Fruit fly (Drosophila melanogaster) whole organism, pupa: Measurements from ENCODE around the gene CG9029.

ENCODE experiments used
- CG10348 ChIP-seq: fragments of 200-800 bp; sonication (Bioruptor generic); IDR thresholded peaks from 2 replicates; pipeline ENCODE4 v1.3.6; 2022; ENCODE audit warnings: missing biosample characterization, missing genetic modification characterization
- CG12605 ChIP-seq: fragments of 200-800 bp; sonication (Bioruptor generic); IDR thresholded peaks from 2 replicates; pipeline ENCODE4 v1.3.6; 2022; ENCODE audit warnings: missing biosample characterization, missing genetic modification characterization
- CG13204 ChIP-seq: fragments of 200-800 bp; sonication (Bioruptor generic); optimal IDR thresholded peaks from 2 replicates; lab custom pipeline; 2018; ENCODE audit warnings: missing biosample characterization, mild to moderate bottlenecking, missing genetic modification characterization, moderate library complexity
- CG14655 ChIP-seq: fragments of 200-800 bp; sonication (Bioruptor generic); optimal IDR thresholded peaks from 3 replicates; lab custom pipeline; 2017; ENCODE audit warnings: mild to moderate bottlenecking, missing biosample characterization, missing genetic modification reagents, missing genetic modification characterization
- CG15710 ChIP-seq: fragments of 200-800 bp; sonication (Bioruptor generic); optimal IDR thresholded peaks from 2 replicates; lab custom pipeline; 2018; ENCODE audit warnings: missing biosample characterization, mild to moderate bottlenecking, missing genetic modification characterization, moderate library complexity
- CG17806 ChIP-seq: fragments of 200-800 bp; sonication (Bioruptor generic); optimal IDR thresholded peaks from 2 replicates; lab custom pipeline; 2018; ENCODE audit warnings: missing biosample characterization, mild to moderate bottlenecking, missing genetic modification characterization, moderate library complexity
- CG32121 ChIP-seq: fragments of 200-800 bp; sonication (Bioruptor generic); IDR thresholded peaks from 2 replicates; pipeline ENCODE4 v1.3.6; 2022; ENCODE audit warnings: missing biosample characterization, missing genetic modification characterization
- CG34367 ChIP-seq: fragments of 200-800 bp; sonication (Bioruptor generic); optimal IDR thresholded peaks from 2 replicates; lab custom pipeline; 2018; ENCODE audit warnings: missing biosample characterization, mild to moderate bottlenecking, missing genetic modification characterization
- CG4496 ChIP-seq: fragments of 200-800 bp; sonication (Bioruptor generic); IDR thresholded peaks from 3 replicates; pipeline ENCODE4 v1.3.6; 2022; ENCODE audit warnings: missing biosample characterization, missing genetic modification characterization
- CG8159 ChIP-seq: fragments of 200-800 bp; sonication (Bioruptor generic); optimal IDR thresholded peaks from 3 replicates; lab custom pipeline; 2018; ENCODE audit warnings: missing biosample characterization, mild to moderate bottlenecking, missing genetic modification characterization, moderate library complexity
- CG8301 ChIP-seq: fragments of 200-800 bp; sonication (Bioruptor generic); optimal IDR thresholded peaks from 2 replicates; lab custom pipeline; 2018; ENCODE audit warnings: missing biosample characterization, mild to moderate bottlenecking, missing genetic modification characterization
- CG9948 ChIP-seq: fragments of 200-800 bp; sonication (Bioruptor generic); optimal IDR thresholded peaks from 2 replicates; lab custom pipeline; 2018; ENCODE audit warnings: missing biosample characterization, mild to moderate bottlenecking, missing genetic modification characterization, moderate library complexity
- D1 ChIP-seq: fragments of 200-800 bp; sonication (Bioruptor generic); optimal IDR thresholded peaks from 2 replicates; lab custom pipeline; 2018; ENCODE audit warnings: missing biosample characterization, mild to moderate bottlenecking, missing genetic modification characterization, moderate library complexity
- EcR ChIP-seq: fragments of 200-800 bp; sonication (Bioruptor generic); optimal IDR thresholded peaks from 3 replicates; lab custom pipeline; 2019; ENCODE audit warnings: missing biosample characterization, missing genetic modification characterization, mild to moderate bottlenecking, moderate library complexity, missing genetic modification reagents
- Ets98B ChIP-seq: fragments of 200-800 bp; sonication (Bioruptor generic); IDR thresholded peaks from 2 replicates; pipeline ENCODE4 v1.3.6; 2022; ENCODE audit warnings: missing biosample characterization, missing genetic modification characterization
- Pif1A ChIP-seq: fragments of 200-800 bp; sonication (Bioruptor generic); optimal IDR thresholded peaks from 3 replicates; lab custom pipeline; 2016; ENCODE audit warnings: missing biosample characterization, missing genetic modification characterization
- Pif1B ChIP-seq: fragments of 200-800 bp; sonication (Bioruptor generic); optimal IDR thresholded peaks from 3 replicates; lab custom pipeline; 2016; ENCODE audit warnings: missing biosample characterization, missing genetic modification characterization
- Snoo ChIP-seq: fragments of 200-800 bp; sonication (Bioruptor generic); optimal IDR thresholded peaks from 3 replicates; lab custom pipeline; 2017; ENCODE audit warnings: missing biosample characterization, mild to moderate bottlenecking, missing genetic modification characterization, inconsistent platforms
- fd96Ca ChIP-seq: fragments of 200-800 bp; sonication (Bioruptor generic); IDR thresholded peaks from 3 replicates; pipeline ENCODE4 v1.3.6; 2022; ENCODE audit warnings: missing biosample characterization, missing genetic modification characterization
- gl ChIP-seq: fragments of 200-800 bp; sonication (Bioruptor generic); optimal IDR thresholded peaks from 2 replicates; lab custom pipeline; 2018; ENCODE audit warnings: missing biosample characterization, mild to moderate bottlenecking, missing genetic modification characterization
- rn ChIP-seq: fragments of 200-800 bp; sonication (Bioruptor generic); IDR thresholded peaks from 2 replicates; pipeline ENCODE4 v1.3.6; 2022; ENCODE audit warnings: missing biosample characterization, missing genetic modification characterization

Gene CG9029

dm6 chr2L:5885702-5886101 lies at the start of gene CG9029:
TSS of gene CG9029 (plus strand) at chr2L:5886002.
- TF ChIP-seq rn (GFP tag; lab: Robert Waterston, UW) (no peak), CG8159 (tag; lab: Kevin White, UChicago) (no peak), CG15710 (no peak), Ets98B (no peak), CG32121 (GFP tag; lab: Robert Waterston, UW) (no peak), CG14655 (GFP tag; lab: Kevin White, UChicago) (no peak), fd96Ca (GFP tag; lab: Robert Waterston, UW) (no peak), CG9948 (tag; lab: Kevin White, UChicago) (no peak), D1 (tag; lab: Kevin White, UChicago) (no peak), CG10348 (no peak), EcR (no peak), Pif1A (no peak), gl (tag; lab: Kevin White, UChicago) (no peak), CG13204 (no peak), CG34367 (tag; lab: Kevin White, UChicago) (no peak), CG4496 (GFP tag; lab: Robert Waterston, UW) (no peak), CG8301 (tag; lab: Kevin White, UChicago) (no peak), CG12605 (GFP tag; lab: Robert Waterston, UW) (no peak)

dm6 chr2L:5856786-5857185 lies 29.0 kb upstream of the CG9029 start:
- TF ChIP-seq EcR (no peak), CG17806 (tag; lab: Kevin White, UChicago) (no peak), CG10348 (no peak), Pif1B (GFP tag; lab: Kevin White, UChicago) (no peak), CG14655 (GFP tag; lab: Kevin White, UChicago) (no peak), Snoo (tag; lab: Kevin White, UChicago) (no peak), CG8301 (tag; lab: Kevin White, UChicago) (no peak), Ets98B (no peak), CG8159 (tag; lab: Kevin White, UChicago) (no peak), CG32121 (GFP tag; lab: Robert Waterston, UW) (no peak), CG4496 (GFP tag; lab: Robert Waterston, UW) (no peak), CG12605 (GFP tag; lab: Robert Waterston, UW) (no peak), rn (GFP tag; lab: Robert Waterston, UW) (no peak), gl (tag; lab: Kevin White, UChicago) (no peak), CG9948 (tag; lab: Kevin White, UChicago) (no peak)

dm6 chr2L:5866791-5867190 lies 19.0 kb upstream of the CG9029 start:
- TF ChIP-seq CG17806 (tag; lab: Kevin White, UChicago): no peak
- TF ChIP-seq CG4496 (GFP tag; lab: Robert Waterston, UW): peak; percentile 62

dm6 chr2L:5870838-5871702 lies 14.7 kb upstream of the CG9029 start:
- TF ChIP-seq CG4496 (GFP tag; lab: Robert Waterston, UW): peak; percentile 24; the same call in 1 of the 3 replicates
- TF ChIP-seq Pif1B (GFP tag; lab: Kevin White, UChicago): no peak

- no peak for TF ChIP-seq CG17806 (tag; lab: Kevin White, UChicago)
- TF ChIP-seq D1 (tag; lab: Kevin White, UChicago): no peak
- TF ChIP-seq CG34367 (tag; lab: Kevin White, UChicago): no peak
- TF ChIP-seq CG13204: no peak
- no peak for TF ChIP-seq CG14655 (GFP tag; lab: Kevin White, UChicago)
- no peak for TF ChIP-seq EcR
Measured at dm6 chr2L:5876474-5877067, 9.2 kb upstream of the CG9029 start.

- TF ChIP-seq CG13204: peak; percentile 63
- peak; percentile 55 for TF ChIP-seq gl (tag; lab: Kevin White, UChicago)
- TF ChIP-seq CG10348: peak; percentile 24; the same call in 1 of the 2 replicates
- TF ChIP-seq CG4496 (GFP tag; lab: Robert Waterston, UW): peak; percentile 80; the same call in 2 of the 3 replicates
- TF ChIP-seq CG8301 (tag; lab: Kevin White, UChicago): peak; percentile 83
- TF ChIP-seq Pif1B (GFP tag; lab: Kevin White, UChicago): peak; percentile 75
- TF ChIP-seq Pif1A: peak; percentile 84
- TF ChIP-seq D1 (tag; lab: Kevin White, UChicago): peak; percentile 39
- peak; percentile 77 for TF ChIP-seq CG8159 (tag; lab: Kevin White, UChicago)
- peak; percentile 70 for TF ChIP-seq Snoo (tag; lab: Kevin White, UChicago)
- 0 out of 2 replicates have a peak, but pooled peaks have one; percentile 52 for TF ChIP-seq rn (GFP tag; lab: Robert Waterston, UW)
- peak; percentile 79 for TF ChIP-seq CG32121 (GFP tag; lab: Robert Waterston, UW)
- TF ChIP-seq Ets98B: peak; percentile 76
- TF ChIP-seq CG14655 (GFP tag; lab: Kevin White, UChicago): peak; percentile 87
- TF ChIP-seq CG17806 (tag; lab: Kevin White, UChicago): peak; percentile 70
- TF ChIP-seq CG15710: peak; percentile 79
- peak; percentile 66 for TF ChIP-seq CG34367 (tag; lab: Kevin White, UChicago)
- peak; percentile 78 for TF ChIP-seq CG9948 (tag; lab: Kevin White, UChicago)
- peak; percentile 36; the same call in 1 of the 2 replicates for TF ChIP-seq CG12605 (GFP tag; lab: Robert Waterston, UW)
- peak; percentile 84 for TF ChIP-seq fd96Ca (GFP tag; lab: Robert Waterston, UW)
- TF ChIP-seq EcR: peak; percentile 14
- TF ChIP-seq, all 21 proteins: peak for 21
Measured at dm6 chr2L:5879363-5879934, 6.4 kb upstream of the CG9029 start, which contains the start of gene rau. TSS of gene rau (minus strand) at chr2L:5879498.
